Fruit fly (Drosophila melanogaster): ENCODE data around the gene CG3021.

The CG3021 gene

DNA sequence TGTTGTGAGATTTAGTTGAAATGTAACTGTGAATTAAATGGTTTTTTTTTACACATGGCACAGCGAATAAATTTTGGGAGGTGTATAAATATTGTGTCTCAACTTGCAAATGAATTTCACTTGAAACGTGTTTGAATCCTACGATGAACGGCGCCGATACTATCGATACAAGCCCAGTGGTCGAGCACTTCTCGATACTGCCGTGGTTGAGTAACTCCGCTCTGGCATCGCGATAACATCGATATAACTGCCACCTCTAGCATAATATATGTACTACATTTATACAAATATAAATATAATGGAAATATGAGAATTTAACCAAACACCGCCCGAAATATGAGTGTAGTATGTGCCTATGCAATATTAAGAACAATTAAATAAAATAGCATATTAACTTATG, 6.5 kb downstream of the CG3021 start (continued):
- TF ChIP-seq CG7839 (tag; optimal IDR thresholded peaks at IDR 0.05) (no peak), exex (tag; optimal IDR thresholded peaks at IDR 0.05) (no peak), jing (GFP tag; optimal IDR thresholded peaks at IDR 0.05) (no peak), pho (GFP tag; optimal IDR thresholded peaks at IDR 0.05) (no peak), PHDP (tag; optimal IDR thresholded peaks at IDR 0.05) (no peak), YL-1 (GFP tag; optimal IDR thresholded peaks at IDR 0.05) (no peak), B-H2 (GFP tag; optimal IDR thresholded peaks at IDR 0.05) (peak; percentile 41), CG3281 (GFP tag; optimal IDR thresholded peaks at IDR 0.05) (no peak), CG17359 (tag; optimal IDR thresholded peaks at IDR 0.05) (no peak), MESR4 (GFP tag; optimal IDR thresholded peaks at IDR 0.05) (peak; percentile 31), Dref (GFP tag; IDR thresholded peaks at IDR 0.05) (peak; percentile 91), gce (GFP tag; IDR thresholded peaks at IDR 0.05) (no peak), Hmr (GFP tag; optimal IDR thresholded peaks at IDR 0.05) (no peak), CG12769 (tag; optimal IDR thresholded peaks at IDR 0.05) (no peak), CG10543 (GFP tag; optimal IDR thresholded peaks at IDR 0.05) (no peak), MTF-1 (GFP tag; optimal IDR thresholded peaks at IDR 0.05; ENCODE audit: borderline replicate concordance) (no peak), shn (GFP tag; optimal IDR thresholded peaks at IDR 0.05) (no peak), Atf6 (GFP tag; IDR thresholded peaks at IDR 0.05) (no peak), CG15011 (GFP tag; optimal IDR thresholded peaks at IDR 0.05) (no peak), CHES-1-like (GFP tag; optimal IDR thresholded peaks at IDR 0.05) (no peak), ro (GFP tag; IDR thresholded peaks at IDR 0.05) (no peak), Ada2b (GFP tag; IDR thresholded peaks at IDR 0.05) (no peak), Ssrp (tag; optimal IDR thresholded peaks at IDR 0.05) (no peak), sug (tag; optimal IDR thresholded peaks at IDR 0.05) (peak; percentile 14), gcm (GFP tag; optimal IDR thresholded peaks at IDR 0.05) (no peak), tll (GFP tag; optimal IDR thresholded peaks at IDR 0.05) (no peak), dysf (GFP tag; IDR thresholded peaks at IDR 0.05) (no peak), CG13624 (GFP tag; optimal IDR thresholded peaks at IDR 0.05) (peak; percentile 10), toy (GFP tag; IDR thresholded peaks at IDR 0.05) (no peak), Sin3A (optimal IDR thresholded peaks at IDR 0.05) (peak; percentile 2), CG14050 (GFP tag; IDR thresholded peaks at IDR 0.05) (no peak), CG9797 (GFP tag; optimal IDR thresholded peaks at IDR 0.05) (peak; percentile 28), lab (GFP tag; optimal IDR thresholded peaks at IDR 0.05) (no peak), prd (optimal IDR thresholded peaks at IDR 0.05) (no peak), prd (GFP tag; IDR thresholded peaks at IDR 0.05) (peak; percentile 53; the same call in 2 of the 3 replicates), CG17568 (GFP tag; optimal IDR thresholded peaks at IDR 0.05) (no peak), Xbp1 (GFP tag; optimal IDR thresholded peaks at IDR 0.05) (peak; percentile 30), Hr51 (GFP tag; optimal IDR thresholded peaks at IDR 0.05) (no peak), phol (tag; optimal IDR thresholded peaks at IDR 0.05) (peak; percentile 24), sna (GFP tag; IDR thresholded peaks at IDR 0.05; ENCODE audit: partially characterized antibody) (peak; percentile 94), Camta (GFP tag; optimal IDR thresholded peaks at IDR 0.05) (no peak), CG14441 (GFP tag; IDR thresholded peaks at IDR 0.05) (no peak), ATbp (GFP tag; optimal IDR thresholded peaks at IDR 0.05) (no peak), tna (GFP tag; IDR thresholded peaks at IDR 0.05; ENCODE audit: partially characterized antibody) (peak; percentile 97), CG14667 (GFP tag; IDR thresholded peaks at IDR 0.05) (0 out of 2 replicates have a peak, but pooled peaks have one; percentile 11), E2f2 (GFP tag; IDR thresholded peaks at IDR 0.05) (peak; percentile 94), ham (GFP tag; IDR thresholded peaks at IDR 0.05) (no peak), stwl (tag; optimal IDR thresholded peaks at IDR 0.05) (peak; percentile 52), CG11560 (tag; IDR thresholded peaks at IDR 0.05) (no peak), ken (GFP tag; IDR thresholded peaks at IDR 0.05) (no peak), slp2 (GFP tag; optimal IDR thresholded peaks at IDR 0.05) (no peak)
